Worm (Caenorhabditis elegans): ENCODE data around the gene isp-1.
"Not testable (repeated sequence)": the region's sequence is repeated elsewhere in the genome, so short reads cannot be mapped to it uniquely, and the experiment has no call there.

ce11 chrIV:8122349-8122748 is 13.5 kb downstream of the isp-1 start, which contains the start of gene erp-44.3:
- TF ChIP-seq F44E2.7 (GFP tag; IDR thresholded peaks at IDR 0.05); aly-2 (tag; optimal IDR thresholded peaks at IDR 0.05); lin-39 (tag; optimal IDR thresholded peaks at IDR 0.05); nhr-25 (tag; optimal IDR thresholded peaks at IDR 0.05; ENCODE audit: borderline replicate concordance, insufficient read depth); mdl-1 (tag; optimal IDR thresholded peaks at IDR 0.05); dpl-1 (GFP tag; optimal IDR thresholded peaks at IDR 0.05); zag-1 (tag; optimal IDR thresholded peaks at IDR 0.05): not testable (repeated sequence)

Data from whole organism, L4 larva.